Worm (Caenorhabditis elegans): Measurements from ENCODE around the gene Y97E10AR.8.

DNA sequence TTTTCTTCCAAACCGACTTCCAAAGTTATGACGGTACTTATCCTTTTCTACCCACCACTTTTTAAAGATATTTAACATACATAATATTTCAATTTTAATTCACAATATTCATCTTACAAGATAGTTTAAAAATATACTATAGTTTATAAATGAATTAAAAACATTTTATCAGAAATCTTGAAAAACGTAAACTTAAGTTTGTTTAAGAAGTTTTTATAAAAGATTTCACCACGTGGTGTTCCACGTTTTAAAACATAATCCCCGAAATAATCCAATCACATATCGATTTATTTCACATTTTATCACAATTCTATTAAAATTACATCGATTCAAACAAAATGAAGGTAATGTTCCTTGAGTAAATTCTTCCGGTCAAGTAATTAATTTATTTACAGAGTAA lies 41.6 kb downstream of the Y97E10AR.8 start, which contains the start of gene ZC513.3:
- TF ChIP-seq nhr-43 (tag; optimal IDR thresholded peaks at IDR 0.05; ENCODE audit: poor library complexity, severe bottlenecking) (no peak), sea-2 (GFP tag; optimal IDR thresholded peaks at IDR 0.05) (no peak), ceh-82 (tag; optimal IDR thresholded peaks at IDR 0.05) (no peak), tbx-2 (tag; optimal IDR thresholded peaks at IDR 0.05) (no peak), nhr-12 (tag; optimal IDR thresholded peaks at IDR 0.05) (no peak), daf-12 (tag; optimal IDR thresholded peaks at IDR 0.05) (no peak), ceh-16 (tag; optimal IDR thresholded peaks at IDR 0.05) (no peak), mdl-1 (tag; optimal IDR thresholded peaks at IDR 0.05) (no peak), lin-39 (tag; optimal IDR thresholded peaks at IDR 0.05) (no peak), pha-4 (tag; optimal IDR thresholded peaks at IDR 0.05) (no peak)
